Worm (Caenorhabditis elegans) whole organism, L3 larva: Measurements from ENCODE around the gene F17C11.2.

Experiments used
- ama-1 ChIP-seq: fragments of 150-350 bp; optimal IDR thresholded peaks from 2 replicates; lab custom pipeline; 2018
- ceh-82 ChIP-seq: fragments of 150-350 bp; optimal IDR thresholded peaks from 2 replicates; lab custom pipeline; 2014; ENCODE audit warnings: missing biosample characterization, missing genetic modification characterization
- elt-1 ChIP-seq: fragments of 150-350 bp; optimal IDR thresholded peaks from 2 replicates; lab custom pipeline; 2014; ENCODE audit warnings: missing biosample characterization, missing genetic modification characterization
- fkh-10 ChIP-seq: sonication (generic microtip); optimal IDR thresholded peaks from 2 replicates; lab custom pipeline; 2017; ENCODE audit warnings: missing biosample characterization, missing genetic modification reagents, missing genetic modification characterization
- lin-15B ChIP-seq: fragments of 150-350 bp; optimal IDR thresholded peaks from 2 replicates; lab custom pipeline; 2014; ENCODE audit warnings: missing biosample characterization, missing genetic modification characterization
- mdl-1 ChIP-seq: fragments of 150-350 bp; optimal IDR thresholded peaks from 2 replicates; lab custom pipeline; 2014; ENCODE audit warnings: missing biosample characterization, missing genetic modification characterization
- nhr-23 ChIP-seq: fragments of 150-350 bp; optimal IDR thresholded peaks from 2 replicates; lab custom pipeline; 2014; ENCODE audit warnings: missing biosample characterization, missing genetic modification reagents, missing genetic modification characterization
- nhr-28 ChIP-seq: fragments of 150-350 bp; optimal IDR thresholded peaks from 2 replicates; lab custom pipeline; 2014; ENCODE audit warnings: missing biosample characterization, missing genetic modification characterization
- nhr-77 ChIP-seq: fragments of 150-350 bp; optimal IDR thresholded peaks from 2 replicates; lab custom pipeline; 2014; ENCODE audit warnings: missing biosample characterization, missing genetic modification characterization
- skn-1 ChIP-seq: fragments of 150-350 bp; optimal IDR thresholded peaks from 2 replicates; lab custom pipeline; 2014; ENCODE audit warnings: missing biosample characterization, missing genetic modification characterization
- tbx-2 ChIP-seq: sonication (generic microtip); optimal IDR thresholded peaks from 2 replicates; lab custom pipeline; 2016; ENCODE audit warnings: mild to moderate bottlenecking, missing genetic modification characterization, missing compliant biosample characterization
- unc-62 ChIP-seq: fragments of 150-350 bp; sonication (generic microtip); optimal IDR thresholded peaks from 4 replicates; lab custom pipeline; 2014; ENCODE audit warnings: missing biosample characterization, missing genetic modification reagents, missing genetic modification characterization
- zag-1 ChIP-seq: fragments of 150-350 bp; optimal IDR thresholded peaks from 2 replicates; lab custom pipeline; 2014; ENCODE audit warnings: missing biosample characterization, missing genetic modification characterization

- no peak for TF ChIP-seq skn-1 (tag; lab: Kevin White, UChicago)
- peak; percentile 86 for TF ChIP-seq elt-1
- no peak for TF ChIP-seq ceh-82 (tag; lab: Kevin White, UChicago)
- no peak for TF ChIP-seq nhr-23 (tag; lab: Kevin White, UChicago)
- TF ChIP-seq unc-62 (GFP tag; lab: Kevin White, UChicago): no peak
- TF ChIP-seq fkh-10: no peak
- no peak for TF ChIP-seq zag-1 (tag; lab: Kevin White, UChicago)
- TF ChIP-seq nhr-77 (tag; lab: Kevin White, UChicago): no peak
- TF ChIP-seq mdl-1 (tag; lab: Kevin White, UChicago): no peak
- TF ChIP-seq tbx-2 (tag; lab: Kevin White, UChicago): no peak
- no peak for TF ChIP-seq lin-15B (tag; lab: Kevin White, UChicago)
- no peak for TF ChIP-seq ama-1
- TF ChIP-seq nhr-28 (tag; lab: Kevin White, UChicago): no peak
Observed at ce11 chrV:10909071-10909470, 39.0 kb upstream of the F17C11.2 start, which contains the start of gene zzz-1.
